Fruit fly (Drosophila melanogaster) whole organism, embryonic: Measurements from ENCODE around the gene Pex2.

Experiments
- Abd-B ChIP-seq: fragments of 200-800 bp; sonication (Bioruptor generic); optimal IDR thresholded peaks from 2 replicates; lab custom pipeline; 2018; ENCODE audit warnings: missing biosample characterization, mild to moderate bottlenecking, missing genetic modification characterization, moderate library complexity
- Atf-2 ChIP-seq: fragments of 200-800 bp; sonication (Bioruptor generic); optimal IDR thresholded peaks from 2 replicates; lab custom pipeline; 2016; ENCODE audit warnings: missing biosample characterization, missing genetic modification characterization
- CG11093 ChIP-seq: fragments of 200-800 bp; sonication (Bioruptor generic); IDR thresholded peaks from 3 replicates; pipeline ENCODE4 v1.3.6; 2022; ENCODE audit warnings: missing biosample characterization, missing genetic modification characterization
- CG12104 ChIP-seq: fragments of 200-800 bp; sonication (Bioruptor generic); optimal IDR thresholded peaks from 3 replicates; lab custom pipeline; 2016; ENCODE audit warnings: missing biosample characterization, missing genetic modification characterization
- CG12155 ChIP-seq: fragments of 200-800 bp; sonication (Bioruptor generic); optimal IDR thresholded peaks from 3 replicates; lab custom pipeline; 2016; ENCODE audit warnings: missing biosample characterization, missing genetic modification characterization
- CG12391 ChIP-seq: fragments of 200-800 bp; sonication (Bioruptor generic); optimal IDR thresholded peaks from 3 replicates; lab custom pipeline; 2018; ENCODE audit warnings: missing biosample characterization, mild to moderate bottlenecking, missing genetic modification characterization, moderate library complexity
- CG12942 ChIP-seq: fragments of 200-800 bp; sonication (Bioruptor generic); optimal IDR thresholded peaks from 3 replicates; lab custom pipeline; 2016; ENCODE audit warnings: missing biosample characterization, missing genetic modification characterization
- CG13894 ChIP-seq: fragments of 200-800 bp; sonication (Bioruptor generic); optimal IDR thresholded peaks from 3 replicates; lab custom pipeline; 2018; ENCODE audit warnings: missing biosample characterization, mild to moderate bottlenecking, missing genetic modification characterization, moderate library complexity
- CG1602 ChIP-seq: fragments of 200-800 bp; sonication (Bioruptor generic); optimal IDR thresholded peaks from 3 replicates; lab custom pipeline; 2016; ENCODE audit warnings: missing biosample characterization, missing genetic modification characterization
- CG16779 ChIP-seq: fragments of 200-800 bp; sonication (Bioruptor generic); IDR thresholded peaks from 2 replicates; pipeline ENCODE4 v1.3.6; 2022; ENCODE audit warnings: missing biosample characterization, missing genetic modification characterization
- CG16813 ChIP-seq: fragments of 200-800 bp; sonication (Bioruptor generic); IDR thresholded peaks from 3 replicates; pipeline ENCODE4 v1.3.6; 2022; ENCODE audit warnings: missing biosample characterization, missing genetic modification characterization; ENCODE audit not compliant: partially characterized antibody
- CG17359 ChIP-seq: fragments of 200-800 bp; sonication (Bioruptor generic); optimal IDR thresholded peaks from 3 replicates; lab custom pipeline; 2018; ENCODE audit warnings: missing biosample characterization, mild to moderate bottlenecking, missing genetic modification characterization, moderate library complexity
- CG18476 ChIP-seq: fragments of 200-800 bp; sonication (Bioruptor generic); optimal IDR thresholded peaks from 2 replicates; lab custom pipeline; 2016; ENCODE audit warnings: missing biosample characterization, mild to moderate bottlenecking, missing genetic modification characterization
- CG18619 ChIP-seq: fragments of 200-800 bp; sonication (Bioruptor generic); optimal IDR thresholded peaks from 3 replicates; lab custom pipeline; 2017; ENCODE audit warnings: missing biosample characterization, mild to moderate bottlenecking, missing genetic modification characterization
- CG2120 ChIP-seq: fragments of 200-800 bp; sonication (Bioruptor generic); optimal IDR thresholded peaks from 3 replicates; lab custom pipeline; 2016; ENCODE audit warnings: missing biosample characterization, missing genetic modification characterization
- CG34376 ChIP-seq: fragments of 200-800 bp; sonication (Bioruptor generic); optimal IDR thresholded peaks from 2 replicates; lab custom pipeline; 2018; ENCODE audit warnings: missing biosample characterization, mild to moderate bottlenecking, missing genetic modification characterization
- CG34422 ChIP-seq: fragments of 200-800 bp; sonication (Bioruptor generic); IDR thresholded peaks from 3 replicates; pipeline ENCODE4 v1.3.6; 2022; ENCODE audit warnings: missing biosample characterization, missing genetic modification characterization
- CG4854 ChIP-seq: fragments of 200-800 bp; sonication (Bioruptor generic); optimal IDR thresholded peaks from 2 replicates; lab custom pipeline; 2016; ENCODE audit warnings: missing biosample characterization, missing genetic modification characterization, inconsistent platforms
- CG7839 ChIP-seq: fragments of 200-800 bp; sonication (Bioruptor generic); optimal IDR thresholded peaks from 3 replicates; lab custom pipeline; 2018; ENCODE audit warnings: missing biosample characterization, mild to moderate bottlenecking, missing genetic modification characterization, moderate library complexity
- CG8765 ChIP-seq: fragments of 200-800 bp; sonication (Bioruptor generic); IDR thresholded peaks from 2 replicates; pipeline ENCODE4 v1.3.6; 2022; ENCODE audit warnings: missing biosample characterization, missing genetic modification characterization
- CG9437 ChIP-seq: fragments of 200-800 bp; sonication (Bioruptor generic); optimal IDR thresholded peaks from 2 replicates; lab custom pipeline; 2018; ENCODE audit warnings: missing biosample characterization, mild to moderate bottlenecking, missing genetic modification characterization
- CTCF ChIP-seq: fragments of 200-800 bp; sonication (Bioruptor generic); optimal IDR thresholded peaks from 2 replicates; lab custom pipeline; 2017; ENCODE audit warnings: missing biosample characterization, mild to moderate bottlenecking, missing genetic modification characterization, moderate library complexity
- D ChIP-seq, 2 experiments: fragments of 200-800 bp in 1 of 2; fragments of >200 bp in 1 of 2; sonication (Bioruptor generic) in 1 of 2; optimal IDR thresholded peaks; 2 replicates in 1 of 2; 3 replicates in 1 of 2; lab custom pipeline; 2017; ENCODE audit warnings: mild to moderate bottlenecking in 1 of 2, missing biosample characterization in 1 of 2, missing genetic modification characterization in 1 of 2, missing genetic modification reagents in 1 of 2
- HLH54F ChIP-seq: fragments of 200-800 bp; sonication (Bioruptor generic); optimal IDR thresholded peaks from 3 replicates; lab custom pipeline; 2016; ENCODE audit warnings: missing biosample characterization, missing genetic modification characterization
- Hmx ChIP-seq: fragments of 200-800 bp; sonication (Bioruptor generic); optimal IDR thresholded peaks from 2 replicates; lab custom pipeline; 2016; ENCODE audit warnings: missing biosample characterization, missing genetic modification characterization
- Hr78 ChIP-seq, 2 experiments: fragments of 200-800 bp in 1 of 2; fragments of >200 bp in 1 of 2; sonication (Bioruptor generic) in 1 of 2; optimal IDR thresholded peaks; 2 replicates each; lab custom pipeline; 2017 to 2019; ENCODE audit warnings: missing biosample characterization in 2 of 2, missing genetic modification characterization in 2 of 2, mild to moderate bottlenecking in 1 of 2, moderate library complexity in 1 of 2
- Mad ChIP-seq: fragments of 200-800 bp; sonication (Bioruptor generic); optimal IDR thresholded peaks from 2 replicates; lab custom pipeline; 2016; ENCODE audit warnings: missing biosample characterization, missing genetic modification characterization
- Max ChIP-seq: fragments of 200-800 bp; sonication (Bioruptor generic); optimal IDR thresholded peaks from 2 replicates; lab custom pipeline; 2016; ENCODE audit warnings: missing biosample characterization, mild to moderate bottlenecking, missing genetic modification characterization
- Meics ChIP-seq: fragments of 200-800 bp; sonication (Bioruptor generic); optimal IDR thresholded peaks from 2 replicates; lab custom pipeline; 2017; ENCODE audit warnings: missing biosample characterization, mild to moderate bottlenecking, missing genetic modification characterization
- PHDP ChIP-seq: fragments of 200-800 bp; sonication (Bioruptor generic); optimal IDR thresholded peaks from 3 replicates; lab custom pipeline; 2018; ENCODE audit warnings: missing biosample characterization, mild to moderate bottlenecking, missing genetic modification characterization, moderate library complexity
- Rfx ChIP-seq: fragments of 200-800 bp; sonication (Bioruptor generic); IDR thresholded peaks from 2 replicates; pipeline ENCODE4 v1.3.6; 2022; ENCODE audit warnings: missing biosample characterization, missing genetic modification characterization
- Vsx1 ChIP-seq: fragments of 200-800 bp; sonication (Bioruptor generic); optimal IDR thresholded peaks from 2 replicates; lab custom pipeline; 2017; ENCODE audit warnings: missing biosample characterization, mild to moderate bottlenecking, missing genetic modification characterization, missing genetic modification reagents
- ac ChIP-seq: fragments of 200-800 bp; sonication (Bioruptor generic); optimal IDR thresholded peaks from 3 replicates; lab custom pipeline; 2017; ENCODE audit warnings: missing biosample characterization, mild to moderate bottlenecking, missing genetic modification characterization
- chn ChIP-seq: fragments of 200-800 bp; sonication (Bioruptor generic); optimal IDR thresholded peaks from 2 replicates; lab custom pipeline; 2016; ENCODE audit warnings: missing biosample characterization, missing genetic modification characterization
- cwo ChIP-seq: fragments of 200-800 bp; sonication (Bioruptor generic); optimal IDR thresholded peaks from 3 replicates; lab custom pipeline; 2017; ENCODE audit warnings: missing biosample characterization, missing genetic modification characterization, mild to moderate bottlenecking, moderate library complexity, missing genetic modification reagents
- dati ChIP-seq: fragments of 200-800 bp; sonication (Bioruptor generic); IDR thresholded peaks from 2 replicates; pipeline ENCODE4 v1.3.6; 2022; ENCODE audit warnings: missing biosample characterization, missing genetic modification characterization
- dysf ChIP-seq: fragments of 200-800 bp; sonication (Bioruptor generic); IDR thresholded peaks from 3 replicates; pipeline ENCODE4 v1.3.6; 2022; ENCODE audit warnings: missing biosample characterization, missing genetic modification characterization
- ems ChIP-seq: fragments of 200-800 bp; sonication (Bioruptor generic); optimal IDR thresholded peaks from 3 replicates; lab custom pipeline; 2016; ENCODE audit warnings: missing biosample characterization, missing genetic modification characterization
- hbn ChIP-seq: fragments of 200-800 bp; sonication (Bioruptor generic); IDR thresholded peaks from 2 replicates; pipeline ENCODE4 v1.3.6; 2022; ENCODE audit warnings: missing biosample characterization, missing genetic modification characterization; ENCODE audit not compliant: partially characterized antibody
- insv ChIP-seq, 2 experiments: fragments of 200-800 bp; sonication (Bioruptor generic); optimal IDR thresholded peaks; 3 replicates each; lab custom pipeline; 2016 to 2018; ENCODE audit warnings: missing biosample characterization in 2 of 2, missing genetic modification characterization in 2 of 2
- lilli ChIP-seq: fragments of 200-800 bp; sonication (Bioruptor generic); optimal IDR thresholded peaks from 3 replicates; lab custom pipeline; 2016; ENCODE audit warnings: missing biosample characterization, missing genetic modification characterization
- mld ChIP-seq: fragments of 200-800 bp; sonication (Bioruptor generic); IDR thresholded peaks from 3 replicates; pipeline ENCODE4 v1.3.6; 2022; ENCODE audit warnings: missing biosample characterization, missing genetic modification characterization; ENCODE audit not compliant: partially characterized antibody
- scrt ChIP-seq: fragments of 200-800 bp; sonication (Bioruptor generic); optimal IDR thresholded peaks from 2 replicates; lab custom pipeline; 2018; ENCODE audit warnings: missing biosample characterization, mild to moderate bottlenecking, missing genetic modification characterization, moderate library complexity
- shn ChIP-seq: fragments of 200-800 bp; sonication (Bioruptor generic); optimal IDR thresholded peaks from 3 replicates; lab custom pipeline; 2016; ENCODE audit warnings: missing biosample characterization, missing genetic modification characterization
- tap ChIP-seq: fragments of 200-800 bp; optimal IDR thresholded peaks from 3 replicates; lab custom pipeline; 2019; ENCODE audit warnings: missing biosample characterization, mild to moderate bottlenecking, missing genetic modification characterization, moderate library complexity
- tin ChIP-seq: fragments of 200-800 bp; sonication (Bioruptor generic); optimal IDR thresholded peaks from 3 replicates; lab custom pipeline; 2016; ENCODE audit warnings: missing biosample characterization, missing genetic modification characterization
- unpg ChIP-seq: fragments of 200-800 bp; sonication (Bioruptor generic); optimal IDR thresholded peaks from 3 replicates; lab custom pipeline; 2018; ENCODE audit warnings: missing biosample characterization, mild to moderate bottlenecking, missing genetic modification characterization, moderate library complexity
- zfh2 ChIP-seq: fragments of 200-800 bp; sonication (Bioruptor generic); optimal IDR thresholded peaks from 2 replicates; lab custom pipeline; 2016; ENCODE audit warnings: missing biosample characterization, missing genetic modification characterization

Pex2 gene

DNA sequence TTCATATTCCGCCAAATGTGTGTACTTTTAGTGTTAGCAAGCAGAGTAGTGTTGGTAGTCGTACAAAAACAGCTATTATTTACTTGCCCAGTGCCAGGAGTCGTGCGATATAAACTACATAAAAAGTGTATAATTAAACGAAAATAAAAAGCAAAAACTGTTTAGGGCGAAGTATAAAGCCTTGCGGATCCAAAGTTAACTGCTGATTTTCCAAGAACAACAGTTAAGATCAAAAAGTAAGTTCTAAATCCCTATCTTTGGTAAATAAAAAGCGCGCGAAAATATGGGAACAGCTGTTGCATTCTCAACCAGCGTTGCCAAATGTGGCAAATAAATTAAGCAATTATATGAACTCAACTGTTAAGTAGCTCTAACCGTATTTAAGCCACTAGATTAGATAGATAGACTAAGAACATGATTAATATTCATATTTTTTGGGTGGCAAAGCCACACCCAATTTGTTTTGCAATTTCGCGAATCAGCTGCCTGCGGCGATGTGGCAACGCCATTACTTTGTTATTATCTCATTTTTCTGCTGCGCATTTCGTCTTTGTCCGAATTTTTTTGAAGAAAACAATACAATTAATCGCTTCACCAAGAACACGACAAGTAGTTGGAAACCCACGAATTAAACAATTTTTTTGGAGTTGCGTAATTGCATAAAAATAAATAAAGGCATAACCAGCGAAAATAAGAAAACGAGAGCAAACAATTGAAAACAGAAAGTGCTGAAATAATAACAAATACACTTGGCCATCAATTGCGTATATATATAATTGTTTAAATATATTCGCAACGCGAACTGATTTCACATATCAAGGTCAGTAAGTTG is 1.6 kb downstream of the Pex2 start, which contains the start of the genes Prim1 and CG7083 (continued):
- TF ChIP-seq CTCF (GFP tag; lab: Kevin White, UChicago): peak; percentile 40
- peak; percentile 57 for TF ChIP-seq zfh2
- TF ChIP-seq Hr78 (GFP tag; optimal IDR thresholded peaks at IDR 0.05; lab: Kevin White, UChicago): no peak
- no peak for TF ChIP-seq CG16813 (GFP tag; lab: Robert Waterston, UW)
- TF ChIP-seq ems: peak; percentile 25
- peak; percentile 75 for TF ChIP-seq scrt (GFP tag; lab: Kevin White, UChicago)
- TF ChIP-seq CG4854: peak; percentile 48
- peak; percentile 26 for TF ChIP-seq CG17359 (tag; lab: Kevin White, UChicago)
- TF ChIP-seq Abd-B (GFP tag; lab: Kevin White, UChicago): peak; percentile 50
- no peak for TF ChIP-seq hbn (GFP tag; lab: Robert Waterston, UW)
- peak; percentile 33 for TF ChIP-seq CG7839 (tag; lab: Kevin White, UChicago)
- peak; percentile 71 for TF ChIP-seq HLH54F
- TF ChIP-seq unpg (GFP tag; lab: Kevin White, UChicago): peak; percentile 63
- no peak for TF ChIP-seq Hmx (GFP tag; lab: Kevin White, UChicago)
- no peak for TF ChIP-seq D (optimal IDR thresholded peaks at IDR 0.05; lab: Kevin White, UChicago)
- peak; percentile 17 for TF ChIP-seq D (GFP tag; optimal IDR thresholded peaks at IDR 0.05; lab: Kevin White, UChicago)
- TF ChIP-seq Atf-2: peak; percentile 52
- peak; percentile 72 for TF ChIP-seq Max (GFP tag; lab: Kevin White, UChicago)
- TF ChIP-seq CG13894: no peak
- 0 out of 3 replicates have a peak, but pooled peaks have one; percentile 31 for TF ChIP-seq mld (GFP tag; lab: Robert Waterston, UW)
- peak; percentile 57 for TF ChIP-seq PHDP (tag; lab: Kevin White, UChicago)
- peak; percentile 3 for TF ChIP-seq CG12104
- TF ChIP-seq CG34422: peak; percentile 79
- TF ChIP-seq CG2120 (GFP tag; lab: Kevin White, UChicago): peak; percentile 78
- peak; percentile 30 for TF ChIP-seq Vsx1 (GFP tag; lab: Kevin White, UChicago)
- TF ChIP-seq CG9437 (GFP tag; lab: Kevin White, UChicago): peak; percentile 46
- peak; percentile 67 for TF ChIP-seq CG34376 (GFP tag; lab: Kevin White, UChicago)
- peak; percentile 48 for TF ChIP-seq CG12155
- TF ChIP-seq dati (GFP tag; lab: Robert Waterston, UW): no peak
- no peak for TF ChIP-seq CG11093 (GFP tag; lab: Robert Waterston, UW)
- peak in 1 of 2 experiments; percentile 55 for TF ChIP-seq insv (GFP tag; optimal IDR thresholded peaks at IDR 0.05; lab: Kevin White, UChicago)
- TF ChIP-seq Rfx (GFP tag; lab: Robert Waterston, UW): peak; percentile 51
- peak; percentile 27 for TF ChIP-seq CG18476 (GFP tag; lab: Kevin White, UChicago)
- no peak for TF ChIP-seq CG8765 (GFP tag; lab: Robert Waterston, UW)
- peak; percentile 64 for TF ChIP-seq CG18619 (GFP tag; lab: Kevin White, UChicago)
- peak; percentile 81 for TF ChIP-seq chn (GFP tag; lab: Kevin White, UChicago)
- TF ChIP-seq CG1602: peak; percentile 7
- TF ChIP-seq tap (tag; lab: Kevin White, UChicago): peak; percentile 11
- peak; percentile 74 for TF ChIP-seq CG12391
- peak; percentile 21 for TF ChIP-seq cwo (GFP tag; lab: Kevin White, UChicago)
- TF ChIP-seq ac: peak; percentile 0
- peak; percentile 58 for TF ChIP-seq Meics (GFP tag; lab: Kevin White, UChicago)
- peak; percentile 40 for TF ChIP-seq CG12942
- no peak for TF ChIP-seq dysf (GFP tag; lab: Robert Waterston, UW)
- TF ChIP-seq CG16779 (GFP tag; lab: Robert Waterston, UW): no peak
- peak; percentile 65 for TF ChIP-seq tin (GFP tag; lab: Kevin White, UChicago)
- TF ChIP-seq shn (GFP tag; lab: Kevin White, UChicago): peak; percentile 47
- peak; percentile 53 for TF ChIP-seq Mad (GFP tag; lab: Kevin White, UChicago)
- TF ChIP-seq lilli (GFP tag; lab: Kevin White, UChicago): peak; percentile 73
